Fruit fly (Drosophila melanogaster) whole organism, adult: ENCODE measurements around the gene CG4766.

ENCODE experiments used
- CG11617 ChIP-seq: fragments of 200-800 bp; sonication (Bioruptor generic); optimal IDR thresholded peaks from 2 replicates; lab custom pipeline; 2017; ENCODE audit warnings: mild to moderate bottlenecking, missing biosample characterization, missing genetic modification reagents, missing genetic modification characterization
- CG12768 ChIP-seq: fragments of 200-800 bp; sonication (Bioruptor generic); optimal IDR thresholded peaks from 2 replicates; lab custom pipeline; 2017; ENCODE audit warnings: missing biosample characterization, missing genetic modification characterization, mild to moderate bottlenecking, moderate library complexity, missing genetic modification reagents
- CG14711 ChIP-seq: fragments of 200-800 bp; sonication (Bioruptor generic); optimal IDR thresholded peaks from 2 replicates; lab custom pipeline; 2018; ENCODE audit warnings: missing biosample characterization, mild to moderate bottlenecking, missing genetic modification characterization, moderate library complexity
- CG1620 ChIP-seq: fragments of 200-800 bp; sonication (Bioruptor generic); optimal IDR thresholded peaks from 2 replicates; lab custom pipeline; 2016; ENCODE audit warnings: missing biosample characterization, missing genetic modification characterization
- CG33017 ChIP-seq: fragments of 200-800 bp; sonication (Bioruptor generic); optimal IDR thresholded peaks from 2 replicates; lab custom pipeline; 2018; ENCODE audit warnings: missing biosample characterization, mild to moderate bottlenecking, missing genetic modification characterization, moderate library complexity
- CG5204 ChIP-seq: fragments of 200-800 bp; sonication (Bioruptor generic); optimal IDR thresholded peaks from 2 replicates; lab custom pipeline; 2016; ENCODE audit warnings: missing biosample characterization, missing genetic modification characterization
- CG7045 ChIP-seq: fragments of 200-800 bp; sonication (Bioruptor generic); optimal IDR thresholded peaks from 2 replicates; lab custom pipeline; 2017; ENCODE audit warnings: missing biosample characterization, mild to moderate bottlenecking, missing genetic modification characterization
- CG7101 ChIP-seq: fragments of 200-800 bp; sonication (Bioruptor generic); optimal IDR thresholded peaks from 2 replicates; lab custom pipeline; 2018; ENCODE audit warnings: missing biosample characterization, mild to moderate bottlenecking, missing genetic modification characterization, moderate library complexity
- Clk ChIP-seq: fragments of 200-800 bp; sonication (Bioruptor generic); optimal IDR thresholded peaks from 2 replicates; lab custom pipeline; 2017; ENCODE audit warnings: missing biosample characterization, missing genetic modification characterization
- Crg-1 ChIP-seq: fragments of 200-800 bp; sonication (Bioruptor generic); optimal IDR thresholded peaks from 2 replicates; lab custom pipeline; 2016; ENCODE audit warnings: missing biosample characterization, missing genetic modification characterization
- Hr96 ChIP-seq: fragments of 200-800 bp; sonication (Bioruptor generic); optimal IDR thresholded peaks from 2 replicates; lab custom pipeline; 2016; ENCODE audit warnings: missing biosample characterization, missing genetic modification characterization
- Mnt ChIP-seq: fragments of 200-800 bp; sonication (Bioruptor generic); optimal IDR thresholded peaks from 2 replicates; lab custom pipeline; 2016; ENCODE audit warnings: missing biosample characterization, mild to moderate bottlenecking, missing genetic modification characterization
- cic ChIP-seq: fragments of 200-800 bp; sonication (Bioruptor generic); optimal IDR thresholded peaks from 2 replicates; lab custom pipeline; 2017; ENCODE audit warnings: missing biosample characterization, mild to moderate bottlenecking, missing genetic modification characterization, moderate library complexity
- cnc ChIP-seq, 2 experiments: fragments of >200 bp; optimal IDR thresholded peaks; 2 replicates each; lab custom pipeline; 2017
- kay ChIP-seq: fragments of 200-800 bp; sonication (Bioruptor generic); peaks from one replicate; lab custom pipeline; 2016; ENCODE audit warnings: missing biosample characterization, missing genetic modification characterization, borderline replicate concordance
- ovo ChIP-seq: fragments of 200-800 bp; sonication (Bioruptor generic); optimal IDR thresholded peaks from 2 replicates; lab custom pipeline; 2016; ENCODE audit warnings: missing biosample characterization, missing genetic modification characterization
- pad ChIP-seq: fragments of 200-800 bp; sonication (Bioruptor generic); optimal IDR thresholded peaks from 3 replicates; lab custom pipeline; 2017; ENCODE audit warnings: missing biosample characterization, missing genetic modification characterization, mild to moderate bottlenecking, moderate library complexity, missing genetic modification reagents
- tj ChIP-seq: fragments of 200-800 bp; sonication (Bioruptor generic); optimal IDR thresholded peaks from 3 replicates; lab custom pipeline; 2017; ENCODE audit warnings: missing biosample characterization, mild to moderate bottlenecking, missing genetic modification characterization, moderate library complexity
- toe ChIP-seq: fragments of 200-800 bp; sonication (Bioruptor generic); optimal IDR thresholded peaks from 2 replicates; lab custom pipeline; 2016; ENCODE audit warnings: missing biosample characterization, missing genetic modification characterization

The CG4766 gene

dm6 chrX:5997931-5998330 lies 2.7 kb downstream of the CG4766 start:
- TF ChIP-seq CG14711 (tag; lab: Kevin White, UChicago) (no peak), pad (no peak), CG7101 (tag; lab: Kevin White, UChicago) (no peak), kay (GFP tag; lab: Kevin White, UChicago) (no peak), CG5204 (no peak), CG12768 (no peak), CG7045 (GFP tag; lab: Kevin White, UChicago) (no peak), Crg-1 (GFP tag; lab: Kevin White, UChicago) (no peak), tj (GFP tag; lab: Kevin White, UChicago) (no peak), ovo (GFP tag; lab: Kevin White, UChicago) (no peak), cic (no peak), CG1620 (GFP tag; lab: Kevin White, UChicago) (no peak), Clk (GFP tag; lab: Kevin White, UChicago) (no peak), Hr96 (GFP tag; lab: Kevin White, UChicago) (no peak), toe (GFP tag; lab: Kevin White, UChicago) (no peak), cnc (optimal IDR thresholded peaks at IDR 0.05; lab: Kevin White, UChicago) (no peak), CG11617 (GFP tag; lab: Kevin White, UChicago) (no peak)

- TF ChIP-seq toe (GFP tag; lab: Kevin White, UChicago), result no peak
- TF ChIP-seq ovo (GFP tag; lab: Kevin White, UChicago), result no peak
- no peak for TF ChIP-seq Crg-1 (GFP tag; lab: Kevin White, UChicago)
- TF ChIP-seq CG12768, result no peak
- no peak for TF ChIP-seq CG5204
- no peak for TF ChIP-seq Clk (GFP tag; lab: Kevin White, UChicago)
- TF ChIP-seq Mnt (GFP tag; lab: Kevin White, UChicago), result no peak
Measured at dm6 chrX:5995951-5996350, 4.6 kb downstream of the CG4766 start.

- TF ChIP-seq CG7101 (tag; lab: Kevin White, UChicago) (no peak), CG12768 (no peak), cnc (optimal IDR thresholded peaks at IDR 0.05; lab: Kevin White, UChicago) (no peak), CG7045 (GFP tag; lab: Kevin White, UChicago) (no peak), CG14711 (tag; lab: Kevin White, UChicago) (no peak)
Measured at dm6 chrX:5992767-5993325, 7.8 kb downstream of the CG4766 start.

- no peak for TF ChIP-seq tj (GFP tag; lab: Kevin White, UChicago)
- no peak for TF ChIP-seq Mnt (GFP tag; lab: Kevin White, UChicago)
- TF ChIP-seq ovo (GFP tag; lab: Kevin White, UChicago), result no peak
- no peak for TF ChIP-seq pad
- TF ChIP-seq CG5204, result no peak
- TF ChIP-seq cic, result no peak
- no peak for TF ChIP-seq CG33017
- TF ChIP-seq CG7045 (GFP tag; lab: Kevin White, UChicago), result no peak
- TF ChIP-seq Clk (GFP tag; lab: Kevin White, UChicago), result no peak
- no peak for TF ChIP-seq CG11617 (GFP tag; lab: Kevin White, UChicago)
- no peak for TF ChIP-seq toe (GFP tag; lab: Kevin White, UChicago)
Measured at dm6 chrX:5992141-5992540, 8.5 kb downstream of the CG4766 start.

dm6 chrX:5989368-5989767 lies 11.2 kb downstream of the CG4766 start:
- TF ChIP-seq Clk (GFP tag; lab: Kevin White, UChicago) (no peak), CG5204 (no peak), CG7101 (tag; lab: Kevin White, UChicago) (peak; percentile 32), ovo (GFP tag; lab: Kevin White, UChicago) (no peak)

dm6 chrX:5988088-5988987 lies 12.3 kb downstream of the CG4766 start, which contains the start of gene CG5966:
Gene CG5966, plus strand, starts transcription at chrX:5988791.
- TF ChIP-seq Crg-1 (GFP tag; lab: Kevin White, UChicago) (no peak), Hr96 (GFP tag; lab: Kevin White, UChicago) (peak; percentile 33), CG33017 (no peak), ovo (GFP tag; lab: Kevin White, UChicago) (peak; percentile 25), kay (GFP tag; lab: Kevin White, UChicago) (peak; percentile 67)

- TF ChIP-seq CG7045 (GFP tag; lab: Kevin White, UChicago), result no peak
- TF ChIP-seq kay (GFP tag; lab: Kevin White, UChicago), result peak; percentile 89
Measured at dm6 chrX:5987362-5987761, 13.2 kb downstream of the CG4766 start.
